Worm (Caenorhabditis elegans): ENCODE data around the gene hrg-3.

Gene hrg-3

DNA sequence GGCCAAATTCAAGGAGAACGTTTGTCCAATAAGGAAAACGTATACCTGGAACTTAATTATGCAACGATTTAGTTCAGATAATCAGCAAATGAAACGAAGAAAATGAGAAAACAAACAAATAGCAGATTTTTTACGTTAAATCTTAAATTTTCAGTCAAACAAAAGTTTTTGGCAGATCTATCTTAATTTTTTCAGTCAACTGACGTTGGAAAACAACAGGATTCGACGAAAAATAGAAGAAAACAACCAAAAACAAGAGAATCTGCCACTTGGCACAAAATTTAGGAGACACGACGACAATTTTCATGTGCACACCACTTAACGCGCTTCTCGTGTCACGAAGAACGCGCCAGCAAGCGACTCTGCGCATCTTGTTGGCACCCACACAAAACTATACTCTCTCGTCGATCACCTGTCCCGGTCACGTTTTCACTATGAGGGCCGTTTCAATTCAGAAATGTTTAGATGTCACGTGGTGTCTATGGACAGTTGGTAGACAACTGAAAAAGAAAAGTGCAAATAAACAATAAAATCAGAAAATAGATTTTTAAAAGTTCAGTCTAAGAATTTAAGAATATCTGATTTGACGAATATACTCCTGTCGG, 33.5 kb downstream of the hrg-3 start, which contains the start of gene ztf-7 (continued):
- TF ChIP-seq nhr-28 (tag; optimal IDR thresholded peaks at IDR 0.05) (no peak), nhr-77 (tag; optimal IDR thresholded peaks at IDR 0.05) (peak; percentile 26), ama-1 (optimal IDR thresholded peaks at IDR 0.05) (peak; percentile 82), daf-12 (tag; optimal IDR thresholded peaks at IDR 0.05) (no peak), ceh-16 (tag; optimal IDR thresholded peaks at IDR 0.05) (peak; percentile 50), lsy-12 (tag; optimal IDR thresholded peaks at IDR 0.05) (peak; percentile 96), ceh-28 (tag; optimal IDR thresholded peaks at IDR 0.05) (peak; percentile 80), ztf-11 (tag; optimal IDR thresholded peaks at IDR 0.05) (no peak), nhr-43 (tag; optimal IDR thresholded peaks at IDR 0.05; ENCODE audit: poor library complexity, severe bottlenecking) (peak; percentile 97), R02D3.7 (tag; optimal IDR thresholded peaks at IDR 0.05) (peak; percentile 62), unc-62 (GFP tag; optimal IDR thresholded peaks at IDR 0.05) (peak; percentile 18), lin-15B (tag; optimal IDR thresholded peaks at IDR 0.05) (peak; percentile 89)

DNA sequence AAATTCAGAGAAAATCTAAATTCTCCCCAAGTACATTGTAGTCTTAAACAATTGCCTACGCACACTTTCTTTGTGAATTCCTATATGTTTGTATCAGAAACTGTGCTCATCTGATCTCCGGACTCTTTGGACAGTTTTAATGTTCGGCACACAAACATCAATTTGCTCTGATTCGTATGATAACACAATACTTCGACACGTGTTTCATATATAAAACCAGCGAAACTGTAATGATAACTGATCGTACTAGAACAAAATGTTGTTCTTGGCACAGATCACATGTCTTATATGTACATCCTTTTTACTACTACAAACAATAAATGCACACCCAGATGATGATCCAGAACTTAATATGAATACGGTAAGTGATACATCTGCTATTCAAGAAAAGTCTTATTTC, 35.1 kb downstream of the hrg-3 start, which contains the start of gene lipl-2:
Gene lipl-2 (plus strand): TSS at position 236 of the 400 bp plus-strand sequence.
- peak; percentile 87 for TF ChIP-seq elt-2 (tag; optimal IDR thresholded peaks at IDR 0.05)
- TF ChIP-seq pqm-1 (tag; optimal IDR thresholded peaks at IDR 0.05) = peak; percentile 81
- TF ChIP-seq pha-4 (tag; optimal IDR thresholded peaks at IDR 0.05) = peak; percentile 61
- no peak for TF ChIP-seq tbx-2 (tag; optimal IDR thresholded peaks at IDR 0.05)

DNA sequence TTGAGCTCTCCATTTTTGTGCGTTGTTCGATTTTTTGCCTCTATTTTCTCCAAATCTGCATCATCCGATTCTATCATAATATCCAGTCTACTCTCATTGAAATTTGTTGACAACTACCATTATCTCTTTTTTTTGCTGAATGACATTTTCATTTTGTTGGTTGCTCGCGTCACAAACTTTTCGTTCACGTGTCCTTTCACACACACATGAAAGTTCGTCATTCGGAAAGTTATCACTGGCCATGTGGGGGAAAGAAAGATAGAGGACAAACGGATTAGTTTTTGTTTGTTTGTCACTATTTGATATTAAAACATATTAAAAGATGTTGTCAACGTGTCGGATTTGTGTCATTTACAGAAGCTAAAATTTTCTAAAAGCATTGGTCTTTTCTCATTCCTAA, 38.7 kb downstream of the hrg-3 start:
- TF ChIP-seq fkh-10 (GFP tag; optimal IDR thresholded peaks at IDR 0.05) (no peak), nhr-43 (tag; optimal IDR thresholded peaks at IDR 0.05; ENCODE audit: poor library complexity, severe bottlenecking) (no peak), elt-2 (tag; optimal IDR thresholded peaks at IDR 0.05) (peak; percentile 23), daf-12 (tag; optimal IDR thresholded peaks at IDR 0.05) (no peak)

DNA sequence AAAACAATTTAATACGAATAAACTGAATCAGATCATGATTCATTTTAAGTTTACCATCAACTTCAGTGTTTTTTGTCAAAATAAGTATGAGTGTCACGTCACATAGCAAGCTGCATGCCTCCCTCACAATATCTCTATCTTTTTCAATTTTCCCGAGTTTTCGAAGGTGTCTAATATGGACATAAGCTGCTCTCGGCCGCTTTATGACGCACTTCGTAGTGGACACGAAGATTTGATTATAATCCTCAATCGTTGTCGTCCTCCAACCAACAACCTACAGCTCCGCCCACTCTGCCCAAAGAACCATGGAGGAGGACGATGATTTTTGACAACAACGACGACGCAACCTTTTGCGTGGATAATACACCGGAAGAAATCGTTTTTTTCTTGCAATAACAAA, 39.7 kb downstream of the hrg-3 start:
- TF ChIP-seq ztf-4 (tag; optimal IDR thresholded peaks at IDR 0.05) = no peak
- no peak for TF ChIP-seq fos-1 (tag; optimal IDR thresholded peaks at IDR 0.05)
- TF ChIP-seq nhr-77 (tag; optimal IDR thresholded peaks at IDR 0.05) = no peak
- no peak for TF ChIP-seq ceh-9 (tag; optimal IDR thresholded peaks at IDR 0.05)
- TF ChIP-seq ZK546.5 (tag; optimal IDR thresholded peaks at IDR 0.05) = no peak
- TF ChIP-seq ceh-16 (tag; optimal IDR thresholded peaks at IDR 0.05) = no peak
- TF ChIP-seq nhr-23 (tag; optimal IDR thresholded peaks at IDR 0.05) = no peak
- no peak for TF ChIP-seq egl-5 (tag; optimal IDR thresholded peaks at IDR 0.05)
- TF ChIP-seq nhr-67 (tag; optimal IDR thresholded peaks at IDR 0.05) = no peak
- no peak for TF ChIP-seq eor-1 (tag; optimal IDR thresholded peaks at IDR 0.05)
- TF ChIP-seq ztf-11 (tag; optimal IDR thresholded peaks at IDR 0.05) = no peak
- no peak for TF ChIP-seq nhr-76 (tag; optimal IDR thresholded peaks at IDR 0.05)
- TF ChIP-seq ceh-82 (tag; optimal IDR thresholded peaks at IDR 0.05) = no peak
- no peak for TF ChIP-seq R02D3.7 (tag; optimal IDR thresholded peaks at IDR 0.05)
- no peak for TF ChIP-seq ceh-28 (tag; optimal IDR thresholded peaks at IDR 0.05)
- no peak for TF ChIP-seq nhr-43 (tag; optimal IDR thresholded peaks at IDR 0.05; ENCODE audit: poor library complexity, severe bottlenecking)
- no peak for TF ChIP-seq unc-39 (tag; optimal IDR thresholded peaks at IDR 0.05)
- no peak for TF ChIP-seq mdl-1 (tag; optimal IDR thresholded peaks at IDR 0.05)

DNA sequence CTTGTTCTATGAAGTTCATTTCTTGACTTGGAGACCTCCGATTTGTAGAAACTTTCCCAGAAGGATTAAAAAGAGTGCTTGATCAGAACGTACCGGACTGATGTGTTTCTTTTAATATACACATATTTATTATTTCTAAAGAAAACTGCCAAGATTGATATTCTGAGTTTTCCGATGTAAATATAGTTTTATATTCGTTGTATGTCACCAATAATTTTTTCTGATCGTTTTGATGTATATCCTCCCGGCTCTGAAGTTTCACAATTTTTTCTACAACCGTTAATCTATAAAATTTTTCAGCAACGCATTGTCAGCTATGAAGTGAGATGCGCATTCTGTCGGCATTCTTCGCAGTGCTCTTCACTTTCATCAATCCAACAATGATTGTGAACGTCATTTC, 40.3 kb downstream of the hrg-3 start, which contains the start of gene F46B6.9:
Gene F46B6.9 (plus strand): TSS at position 301 of the 400 bp plus-strand sequence.
- TF ChIP-seq skn-1 (tag; optimal IDR thresholded peaks at IDR 0.05) (no peak), mml-1 (tag; optimal IDR thresholded peaks at IDR 0.05) (no peak), nhr-77 (tag; optimal IDR thresholded peaks at IDR 0.05) (no peak), nhr-28 (tag; optimal IDR thresholded peaks at IDR 0.05) (no peak), ama-1 (optimal IDR thresholded peaks at IDR 0.05) (no peak), nfya-1 (tag; optimal IDR thresholded peaks at IDR 0.05; ENCODE audit: insufficient read depth) (no peak), aly-2 (tag; optimal IDR thresholded peaks at IDR 0.05) (no peak), nhr-11 (tag; optimal IDR thresholded peaks at IDR 0.05) (no peak), ZK546.5 (tag; optimal IDR thresholded peaks at IDR 0.05) (no peak), R02D3.7 (tag; optimal IDR thresholded peaks at IDR 0.05) (no peak), egl-27 (tag; optimal IDR thresholded peaks at IDR 0.05) (no peak), nhr-12 (tag; optimal IDR thresholded peaks at IDR 0.05) (no peak), nhr-23 (tag; optimal IDR thresholded peaks at IDR 0.05) (no peak), elt-3 (tag; optimal IDR thresholded peaks at IDR 0.05) (no peak), nhr-237 (tag; optimal IDR thresholded peaks at IDR 0.05) (no peak), fos-1 (tag; optimal IDR thresholded peaks at IDR 0.05) (no peak)

All from whole organism, L3 larva.